Fruit fly (Drosophila melanogaster): Measurements from ENCODE around the gene BobA.

- TF ChIP-seq pros (GFP tag; optimal IDR thresholded peaks at IDR 0.05) (no peak), CG12391 (tag; optimal IDR thresholded peaks at IDR 0.05) (no peak), sisA (GFP tag; IDR thresholded peaks at IDR 0.05) (no peak), CG3065 (GFP tag; optimal IDR thresholded peaks at IDR 0.05) (no peak), CG11247 (GFP tag; IDR thresholded peaks at IDR 0.05) (no peak)
These were observed 1.7 kb downstream of the BobA start, which contains the start of gene CG13465 for dm6 chr3L:14944231-14944630.
